Fruit fly (Drosophila melanogaster): Measurements from ENCODE around the gene CG13894.

- no peak for TF ChIP-seq CTCF (optimal IDR thresholded peaks at IDR 0.05)
- TF ChIP-seq CG8478 (optimal IDR thresholded peaks at IDR 0.05) = no peak
Observed at dm6 chr3L:680258-680657, 18.7 kb downstream of the CG13894 start, which contains the start of gene CG17129.
